Worm (Caenorhabditis elegans): ENCODE data around the gene ZK1307.9.
A peak's percentile ranks its signal among the peaks of the same experiment; 100 is the strongest.

ZK1307.9 gene

ce11 chrII:9625930-9626329 is 23.4 kb upstream of the ZK1307.9 start:
- TF ChIP-seq nhr-77 (tag; optimal IDR thresholded peaks at IDR 0.05) (no peak), fkh-2 (tag; optimal IDR thresholded peaks at IDR 0.05) (no peak), nhr-11 (tag; optimal IDR thresholded peaks at IDR 0.05) (no peak), ama-1 (optimal IDR thresholded peaks at IDR 0.05) (no peak), unc-39 (tag; optimal IDR thresholded peaks at IDR 0.05) (no peak), ceh-16 (tag; optimal IDR thresholded peaks at IDR 0.05) (no peak), lin-15B (tag; optimal IDR thresholded peaks at IDR 0.05) (no peak), ceh-82 (tag; optimal IDR thresholded peaks at IDR 0.05) (no peak), nhr-76 (tag; optimal IDR thresholded peaks at IDR 0.05) (no peak), ceh-9 (tag; optimal IDR thresholded peaks at IDR 0.05) (no peak), egl-27 (tag; optimal IDR thresholded peaks at IDR 0.05) (no peak), R02D3.7 (tag; optimal IDR thresholded peaks at IDR 0.05) (no peak), nfya-1 (tag; optimal IDR thresholded peaks at IDR 0.05; ENCODE audit: insufficient read depth) (no peak), elt-1 (tag; optimal IDR thresholded peaks at IDR 0.05) (no peak), ztf-4 (tag; optimal IDR thresholded peaks at IDR 0.05) (no peak), nhr-12 (tag; optimal IDR thresholded peaks at IDR 0.05) (no peak), mdl-1 (tag; optimal IDR thresholded peaks at IDR 0.05) (no peak), nhr-237 (tag; optimal IDR thresholded peaks at IDR 0.05) (no peak)

- TF ChIP-seq elt-3 (tag; optimal IDR thresholded peaks at IDR 0.05) (no peak), pqm-1 (tag; optimal IDR thresholded peaks at IDR 0.05) (no peak)
These were observed 13.0 kb upstream of the ZK1307.9 start, which contains the start of gene ZK1307.7 for ce11 chrII:9636300-9636699. Gene ZK1307.7, plus strand, starts transcription at chrII:9636600.

ce11 chrII:9644438-9644837 is 4.9 kb upstream of the ZK1307.9 start, which contains the start of gene fzr-1:
Gene fzr-1, minus strand, starts transcription at chrII:9644466.
- TF ChIP-seq nhr-12 (tag; optimal IDR thresholded peaks at IDR 0.05): no peak
- peak; percentile 24 for TF ChIP-seq nhr-23 (tag; optimal IDR thresholded peaks at IDR 0.05)
- TF ChIP-seq fkh-2 (tag; optimal IDR thresholded peaks at IDR 0.05): no peak
- TF ChIP-seq unc-62 (GFP tag; optimal IDR thresholded peaks at IDR 0.05): no peak

ce11 chrII:9644940-9645634 is 4.2 kb upstream of the ZK1307.9 start:
- no peak for TF ChIP-seq mml-1 (tag; optimal IDR thresholded peaks at IDR 0.05)
- TF ChIP-seq pha-4 (tag; optimal IDR thresholded peaks at IDR 0.05): peak; percentile 31
- no peak for TF ChIP-seq lin-39 (tag; optimal IDR thresholded peaks at IDR 0.05)
- no peak for TF ChIP-seq lsy-12 (tag; optimal IDR thresholded peaks at IDR 0.05)
- TF ChIP-seq fkh-10 (GFP tag; optimal IDR thresholded peaks at IDR 0.05): no peak
- no peak for TF ChIP-seq R02D3.7 (tag; optimal IDR thresholded peaks at IDR 0.05)
- peak; percentile 7 for TF ChIP-seq ceh-16 (tag; optimal IDR thresholded peaks at IDR 0.05)
- no peak for TF ChIP-seq ama-1 (optimal IDR thresholded peaks at IDR 0.05)
- peak; percentile 58 for TF ChIP-seq nhr-25 (tag; optimal IDR thresholded peaks at IDR 0.05)
- no peak for TF ChIP-seq jun-1 (tag; optimal IDR thresholded peaks at IDR 0.05)
- TF ChIP-seq nhr-23 (tag; optimal IDR thresholded peaks at IDR 0.05): no peak
- TF ChIP-seq elt-1 (tag; optimal IDR thresholded peaks at IDR 0.05): peak; percentile 96
- TF ChIP-seq egl-5 (tag; optimal IDR thresholded peaks at IDR 0.05): no peak
- peak; percentile 70 for TF ChIP-seq elt-2 (tag; optimal IDR thresholded peaks at IDR 0.05)
- no peak for TF ChIP-seq eor-1 (tag; optimal IDR thresholded peaks at IDR 0.05)
- TF ChIP-seq unc-62 (GFP tag; optimal IDR thresholded peaks at IDR 0.05): no peak
- TF ChIP-seq egl-27 (tag; optimal IDR thresholded peaks at IDR 0.05): no peak
- TF ChIP-seq nhr-77 (tag; optimal IDR thresholded peaks at IDR 0.05): no peak
- TF ChIP-seq pqm-1 (tag; optimal IDR thresholded peaks at IDR 0.05): peak; percentile 72
- no peak for TF ChIP-seq daf-12 (tag; optimal IDR thresholded peaks at IDR 0.05)
- no peak for TF ChIP-seq aly-2 (tag; optimal IDR thresholded peaks at IDR 0.05)

ce11 chrII:9646122-9646555 is 3.2 kb upstream of the ZK1307.9 start:
- TF ChIP-seq aly-2 (tag; optimal IDR thresholded peaks at IDR 0.05): no peak
- no peak for TF ChIP-seq fkh-10 (GFP tag; optimal IDR thresholded peaks at IDR 0.05)
- TF ChIP-seq nhr-67 (tag; optimal IDR thresholded peaks at IDR 0.05): no peak
- no peak for TF ChIP-seq ceh-9 (tag; optimal IDR thresholded peaks at IDR 0.05)
- TF ChIP-seq lin-15B (tag; optimal IDR thresholded peaks at IDR 0.05): peak; percentile 52
- no peak for TF ChIP-seq nhr-77 (tag; optimal IDR thresholded peaks at IDR 0.05)
- peak; percentile 77 for TF ChIP-seq pha-4 (tag; optimal IDR thresholded peaks at IDR 0.05)
- TF ChIP-seq elt-1 (tag; optimal IDR thresholded peaks at IDR 0.05): peak; percentile 73
- peak; percentile 92 for TF ChIP-seq egl-5 (tag; optimal IDR thresholded peaks at IDR 0.05)
- peak; percentile 88 for TF ChIP-seq nfya-1 (tag; optimal IDR thresholded peaks at IDR 0.05; ENCODE audit: insufficient read depth)
- peak; percentile 41 for TF ChIP-seq nhr-43 (tag; optimal IDR thresholded peaks at IDR 0.05; ENCODE audit: poor library complexity, severe bottlenecking)
- TF ChIP-seq fos-1 (tag; optimal IDR thresholded peaks at IDR 0.05): no peak
- no peak for TF ChIP-seq ztf-4 (tag; optimal IDR thresholded peaks at IDR 0.05)
- peak; percentile 43 for TF ChIP-seq jun-1 (tag; optimal IDR thresholded peaks at IDR 0.05)
- peak; percentile 76 for TF ChIP-seq nhr-23 (tag; optimal IDR thresholded peaks at IDR 0.05)
- TF ChIP-seq snpc-4 (tag; optimal IDR thresholded peaks at IDR 0.05): peak; percentile 4
- TF ChIP-seq ceh-28 (tag; optimal IDR thresholded peaks at IDR 0.05): peak; percentile 85
- no peak for TF ChIP-seq zag-1 (tag; optimal IDR thresholded peaks at IDR 0.05)
- TF ChIP-seq nhr-25 (tag; optimal IDR thresholded peaks at IDR 0.05): peak; percentile 88
- no peak for TF ChIP-seq mml-1 (tag; optimal IDR thresholded peaks at IDR 0.05)
- no peak for TF ChIP-seq nhr-28 (tag; optimal IDR thresholded peaks at IDR 0.05)
- TF ChIP-seq elt-2 (tag; optimal IDR thresholded peaks at IDR 0.05): peak; percentile 60
- TF ChIP-seq lsy-12 (tag; optimal IDR thresholded peaks at IDR 0.05): peak; percentile 56
- peak; percentile 86 for TF ChIP-seq hmg-11 (tag; optimal IDR thresholded peaks at IDR 0.05)
- no peak for TF ChIP-seq nhr-76 (tag; optimal IDR thresholded peaks at IDR 0.05)
- TF ChIP-seq unc-62 (GFP tag; optimal IDR thresholded peaks at IDR 0.05): peak; percentile 64
